In the genomic region with DNA sequence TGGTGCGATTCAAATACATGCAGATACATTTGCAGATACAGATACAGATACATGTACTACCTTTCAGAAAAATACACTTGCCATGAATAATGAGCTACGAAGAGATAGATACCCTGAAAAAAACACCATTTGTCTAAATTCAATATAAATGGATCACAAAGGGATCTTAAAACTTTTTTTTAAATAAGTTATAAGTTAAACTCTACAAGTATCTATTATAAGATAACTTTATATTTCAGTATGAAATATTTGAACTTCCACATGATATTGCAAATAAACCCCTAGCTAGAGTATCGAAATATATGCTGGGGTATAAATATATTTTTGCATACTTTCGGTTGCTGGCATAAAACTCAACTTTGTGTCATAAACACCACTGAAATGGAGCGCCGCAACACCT, we compare ENCODE assay signal across 1 fruit fly cellular context.
A peak's percentile ranks its signal among the peaks of the same experiment; 100 is the strongest.
TF ChIP-seq lines count a peak whose summit lies in the region.

No protein-coding gene starts in this region.

TF ChIP-seq in whole organism, embryonic, 481 proteins besides CTCF, POLR2A, EP300 and RAD21 (continued from another document and continues in another):
- TF ChIP-seq salm (tag; optimal IDR thresholded peaks at IDR 0.05; lab: Kevin White, UChicago) (peak; percentile 9), cwo (GFP tag; optimal IDR thresholded peaks at IDR 0.05; lab: Kevin White, UChicago) (peak; percentile 11), Mrtf (GFP tag; IDR thresholded peaks at IDR 0.05; lab: Robert Waterston, UW) (no peak), CG12155 (GFP tag; optimal IDR thresholded peaks at IDR 0.05; lab: Kevin White, UChicago) (peak; percentile 24), HLH54F (GFP tag; optimal IDR thresholded peaks at IDR 0.05; lab: Kevin White, UChicago) (no peak), ase (GFP tag; IDR thresholded peaks at IDR 0.05; lab: Robert Waterston, UW) (no peak), wek (GFP tag; optimal IDR thresholded peaks at IDR 0.05; lab: Kevin White, UChicago) (no peak), bbx (GFP tag; IDR thresholded peaks at IDR 0.05; lab: Robert Waterston, UW; ENCODE audit: partially characterized antibody) (no peak), otp (GFP tag; IDR thresholded peaks at IDR 0.05; lab: Robert Waterston, UW) (no peak), eyg (GFP tag; optimal IDR thresholded peaks at IDR 0.05; lab: Kevin White, UChicago) (no peak), tgo (GFP tag; IDR thresholded peaks at IDR 0.05; lab: Robert Waterston, UW) (peak; percentile 56; the same call in 2 of the 3 replicates), CG33557 (GFP tag; optimal IDR thresholded peaks at IDR 0.05; lab: Kevin White, UChicago) (no peak), CG7963 (GFP tag; IDR thresholded peaks at IDR 0.05; lab: Robert Waterston, UW; ENCODE audit: partially characterized antibody) (no peak), CG6654 (GFP tag; optimal IDR thresholded peaks at IDR 0.05; lab: Kevin White, UChicago) (no peak), H15 (GFP tag; IDR thresholded peaks at IDR 0.05; lab: Robert Waterston, UW) (no peak), CG17328 (GFP tag; IDR thresholded peaks at IDR 0.05; lab: Robert Waterston, UW) (no peak), CG14014 (GFP tag; IDR thresholded peaks at IDR 0.05; lab: Robert Waterston, UW) (peak; percentile 48), CG1603 (tag; optimal IDR thresholded peaks at IDR 0.05; lab: Kevin White, UChicago) (no peak), Oaz (GFP tag; IDR thresholded peaks at IDR 0.05; lab: Robert Waterston, UW) (no peak), Meics (GFP tag; optimal IDR thresholded peaks at IDR 0.05; lab: Kevin White, UChicago) (peak; percentile 63), CG4707 (GFP tag; optimal IDR thresholded peaks at IDR 0.05; lab: Kevin White, UChicago) (no peak), CG7745 (tag; optimal IDR thresholded peaks at IDR 0.05; lab: Kevin White, UChicago) (no peak), Dbx (GFP tag; IDR thresholded peaks at IDR 0.05; lab: Robert Waterston, UW) (0 out of 3 replicates have a peak, but pooled peaks have one; percentile 20), dpn (GFP tag; optimal IDR thresholded peaks at IDR 0.05; lab: Kevin White, UChicago) (peak in 1 of 2 experiments; percentile 37), pnt (GFP tag; optimal IDR thresholded peaks at IDR 0.05; lab: Kevin White, UChicago) (no peak), CG2120 (GFP tag; optimal IDR thresholded peaks at IDR 0.05; lab: Kevin White, UChicago) (peak; percentile 64), Sin3A (optimal IDR thresholded peaks at IDR 0.05; lab: Kevin White, UChicago) (no peak), Asciz (GFP tag; optimal IDR thresholded peaks at IDR 0.05; lab: Kevin White, UChicago) (no peak), crol (GFP tag; IDR thresholded peaks at IDR 0.05; lab: Robert Waterston, UW) (no peak), CG13123 (GFP tag; optimal IDR thresholded peaks at IDR 0.05; lab: Kevin White, UChicago) (no peak), CG15696 (tag; optimal IDR thresholded peaks at IDR 0.05; lab: Kevin White, UChicago) (no peak), CG32532 (GFP tag; IDR thresholded peaks at IDR 0.05; lab: Robert Waterston, UW) (peak; percentile 54; the same call in 1 of the 2 replicates), CG11093 (GFP tag; IDR thresholded peaks at IDR 0.05; lab: Robert Waterston, UW) (no peak), D19B (GFP tag; optimal IDR thresholded peaks at IDR 0.05; lab: Kevin White, UChicago) (peak; percentile 36), sob (GFP tag; IDR thresholded peaks at IDR 0.05; lab: Robert Waterston, UW) (peak; percentile 54), tna (GFP tag; IDR thresholded peaks at IDR 0.05; lab: Robert Waterston, UW; ENCODE audit: partially characterized antibody) (no peak), wor (GFP tag; IDR thresholded peaks at IDR 0.05; lab: Robert Waterston, UW) (no peak), CG11723 (GFP tag; optimal IDR thresholded peaks at IDR 0.05; lab: Kevin White, UChicago) (no peak), dm (GFP tag; optimal IDR thresholded peaks at IDR 0.05; lab: Kevin White, UChicago) (no peak), CG31388 (GFP tag; optimal IDR thresholded peaks at IDR 0.05; lab: Kevin White, UChicago) (no peak), CG15514 (GFP tag; optimal IDR thresholded peaks at IDR 0.05; lab: Kevin White, UChicago) (no peak), CG1792 (GFP tag; optimal IDR thresholded peaks at IDR 0.05; lab: Kevin White, UChicago) (no peak), ato (GFP tag; IDR thresholded peaks at IDR 0.05; lab: Robert Waterston, UW; ENCODE audit: partially characterized antibody) (no peak), CG2129 (GFP tag; IDR thresholded peaks at IDR 0.05; lab: Robert Waterston, UW; ENCODE audit: partially characterized antibody) (no peak), CG6854 (GFP tag; optimal IDR thresholded peaks at IDR 0.05; lab: Kevin White, UChicago) (no peak), tx (GFP tag; optimal IDR thresholded peaks at IDR 0.05; lab: Kevin White, UChicago) (no peak), CG8944 (GFP tag; optimal IDR thresholded peaks at IDR 0.05; lab: Kevin White, UChicago) (no peak), ro (GFP tag; IDR thresholded peaks at IDR 0.05; lab: Robert Waterston, UW) (no peak), Rfx (GFP tag; IDR thresholded peaks at IDR 0.05; lab: Robert Waterston, UW) (peak; percentile 60), p53 (GFP tag; optimal IDR thresholded peaks at IDR 0.05; lab: Kevin White, UChicago) (no peak), unpg (GFP tag; optimal IDR thresholded peaks at IDR 0.05; lab: Kevin White, UChicago) (peak; percentile 70), CG17612 (GFP tag; IDR thresholded peaks at IDR 0.05; lab: Robert Waterston, UW) (no peak), Bdp1 (GFP tag; optimal IDR thresholded peaks at IDR 0.05; lab: Kevin White, UChicago) (no peak), CG3163 (GFP tag; optimal IDR thresholded peaks at IDR 0.05; lab: Kevin White, UChicago) (no peak), NfI (GFP tag; optimal IDR thresholded peaks at IDR 0.05; lab: Kevin White, UChicago) (peak; percentile 28), slbo (GFP tag; IDR thresholded peaks at IDR 0.05; lab: Robert Waterston, UW) (peak; percentile 61), CG10654 (GFP tag; optimal IDR thresholded peaks at IDR 0.05; lab: Kevin White, UChicago) (no peak), CG2199 (GFP tag; IDR thresholded peaks at IDR 0.05; lab: Robert Waterston, UW) (no peak), sima (GFP tag; optimal IDR thresholded peaks at IDR 0.05; lab: Kevin White, UChicago) (no peak), ATbp (GFP tag; optimal IDR thresholded peaks at IDR 0.05; lab: Kevin White, UChicago) (peak; percentile 23), Fer2 (tag; optimal IDR thresholded peaks at IDR 0.05; lab: Kevin White, UChicago) (no peak), dimm (GFP tag; IDR thresholded peaks at IDR 0.05; lab: Robert Waterston, UW) (no peak), disco-r (GFP tag; optimal IDR thresholded peaks at IDR 0.05; lab: Kevin White, UChicago) (no peak), CG14860 (GFP tag; IDR thresholded peaks at IDR 0.05; lab: Robert Waterston, UW; ENCODE audit: partially characterized antibody) (no peak), toy (GFP tag; IDR thresholded peaks at IDR 0.05; lab: Robert Waterston, UW) (no peak), grn (GFP tag; optimal IDR thresholded peaks at IDR 0.05; lab: Kevin White, UChicago) (no peak), CG12659 (GFP tag; optimal IDR thresholded peaks at IDR 0.05; lab: Kevin White, UChicago) (peak; percentile 32), pho (GFP tag; optimal IDR thresholded peaks at IDR 0.05; lab: Kevin White, UChicago) (no peak), gsb (GFP tag; IDR thresholded peaks at IDR 0.05; lab: Robert Waterston, UW) (no peak), Hr78 (GFP tag; optimal IDR thresholded peaks at IDR 0.05; lab: Kevin White, UChicago) (no peak), CG12219 (GFP tag; optimal IDR thresholded peaks at IDR 0.05; lab: Kevin White, UChicago) (no peak), mirr (GFP tag; optimal IDR thresholded peaks at IDR 0.05; lab: Kevin White, UChicago) (no peak), sens (GFP tag; lab: Kevin White, UChicago) (peak; percentile 9), chif (GFP tag; optimal IDR thresholded peaks at IDR 0.05; lab: Kevin White, UChicago) (no peak), CG12104 (GFP tag; optimal IDR thresholded peaks at IDR 0.05; lab: Kevin White, UChicago) (no peak), Hr39 (optimal IDR thresholded peaks at IDR 0.05; lab: Kevin White, UChicago) (no peak), Deaf1 (tag; optimal IDR thresholded peaks at IDR 0.05; lab: Kevin White, UChicago) (peak; percentile 22), Sry-β (GFP tag; optimal IDR thresholded peaks at IDR 0.05; lab: Kevin White, UChicago) (no peak), lab (GFP tag; optimal IDR thresholded peaks at IDR 0.05; lab: Kevin White, UChicago) (peak; percentile 65), kni (GFP tag; optimal IDR thresholded peaks at IDR 0.05; lab: Kevin White, UChicago) (no peak), onecut (GFP tag; IDR thresholded peaks at IDR 0.05; lab: Robert Waterston, UW) (no peak), dmrt11E (tag; optimal IDR thresholded peaks at IDR 0.05; lab: Kevin White, UChicago) (no peak), CG11695 (GFP tag; IDR thresholded peaks at IDR 0.05; lab: Robert Waterston, UW) (0 out of 3 replicates have a peak, but pooled peaks have one; percentile 14), Trl (optimal IDR thresholded peaks at IDR 0.05; lab: Kevin White, UChicago) (no peak), Trl (GFP tag; optimal IDR thresholded peaks at IDR 0.05; lab: Kevin White, UChicago) (no peak), HLH4C (GFP tag; IDR thresholded peaks at IDR 0.05; lab: Robert Waterston, UW; ENCODE audit: partially characterized antibody) (no peak), NK7.1 (GFP tag; optimal IDR thresholded peaks at IDR 0.05; lab: Kevin White, UChicago) (no peak), Six4 (GFP tag; optimal IDR thresholded peaks at IDR 0.05; lab: Kevin White, UChicago) (peak; percentile 13), pb (GFP tag; optimal IDR thresholded peaks at IDR 0.05; lab: Kevin White, UChicago) (no peak), CG11504 (tag; optimal IDR thresholded peaks at IDR 0.05; lab: Kevin White, UChicago) (peak; percentile 78), emc (GFP tag; optimal IDR thresholded peaks at IDR 0.05; lab: Kevin White, UChicago) (no peak), D19A (tag; optimal IDR thresholded peaks at IDR 0.05; lab: Kevin White, UChicago) (peak; percentile 95), eve (GFP tag; optimal IDR thresholded peaks at IDR 0.05; lab: Kevin White, UChicago) (no peak), pum (GFP tag; optimal IDR thresholded peaks at IDR 0.05; lab: Kevin White, UChicago) (no peak), CG9932 (GFP tag; IDR thresholded peaks at IDR 0.05; lab: Robert Waterston, UW) (peak; percentile 54), HLHmδ (GFP tag; optimal IDR thresholded peaks at IDR 0.05; lab: Kevin White, UChicago) (no peak), zen2 (GFP tag; IDR thresholded peaks at IDR 0.05; lab: Robert Waterston, UW; ENCODE audit: partially characterized antibody) (no peak), CG9797 (GFP tag; optimal IDR thresholded peaks at IDR 0.05; lab: Kevin White, UChicago) (no peak), ind (GFP tag; optimal IDR thresholded peaks at IDR 0.05; lab: Kevin White, UChicago) (peak; percentile 53), E2f1 (GFP tag; IDR thresholded peaks at IDR 0.05; lab: Robert Waterston, UW) (peak; percentile 51), aop (GFP tag; IDR thresholded peaks at IDR 0.05; lab: Robert Waterston, UW) (no peak), fd102C (GFP tag; optimal IDR thresholded peaks at IDR 0.05; lab: Kevin White, UChicago) (no peak), crp (GFP tag; optimal IDR thresholded peaks at IDR 0.05; lab: Kevin White, UChicago) (no peak), corto (GFP tag; optimal IDR thresholded peaks at IDR 0.05; lab: Kevin White, UChicago) (no peak), CG7357 (GFP tag; IDR thresholded peaks at IDR 0.05; lab: Robert Waterston, UW) (no peak), ham (GFP tag; IDR thresholded peaks at IDR 0.05; lab: Robert Waterston, UW) (no peak), fd64A (GFP tag; optimal IDR thresholded peaks at IDR 0.05; lab: Kevin White, UChicago) (no peak), tio (GFP tag; optimal IDR thresholded peaks at IDR 0.05; lab: Kevin White, UChicago) (peak; percentile 25), zfh2 (GFP tag; optimal IDR thresholded peaks at IDR 0.05; lab: Kevin White, UChicago) (no peak), CG12236 (GFP tag; optimal IDR thresholded peaks at IDR 0.05; lab: Kevin White, UChicago) (no peak), CG10979 (tag; optimal IDR thresholded peaks at IDR 0.05; lab: Kevin White, UChicago) (peak; percentile 48), CG7839 (tag; optimal IDR thresholded peaks at IDR 0.05; lab: Kevin White, UChicago) (peak; percentile 80), Sox102F (GFP tag; optimal IDR thresholded peaks at IDR 0.05; lab: Kevin White, UChicago) (peak; percentile 79), CG6175 (GFP tag; IDR thresholded peaks at IDR 0.05; lab: Robert Waterston, UW) (no peak), CG9727 (GFP tag; optimal IDR thresholded peaks at IDR 0.05; lab: Kevin White, UChicago) (peak; percentile 46), CG8290 (GFP tag; optimal IDR thresholded peaks at IDR 0.05; lab: Kevin White, UChicago) (no peak), CG8290 (tag; optimal IDR thresholded peaks at IDR 0.05; lab: Kevin White, UChicago) (no peak), Poxn (GFP tag; IDR thresholded peaks at IDR 0.05; lab: Robert Waterston, UW) (no peak), HmgZ (tag; optimal IDR thresholded peaks at IDR 0.05; lab: Kevin White, UChicago) (peak; percentile 10), ems (GFP tag; optimal IDR thresholded peaks at IDR 0.05; lab: Kevin White, UChicago) (no peak), CG2875 (GFP tag; optimal IDR thresholded peaks at IDR 0.05; lab: Kevin White, UChicago) (no peak), Ptx1 (GFP tag; IDR thresholded peaks at IDR 0.05; lab: Robert Waterston, UW) (peak; percentile 69), gce (GFP tag; IDR thresholded peaks at IDR 0.05; lab: Robert Waterston, UW) (no peak), pita (GFP tag; optimal IDR thresholded peaks at IDR 0.05; lab: Kevin White, UChicago) (no peak), CG8478 (optimal IDR thresholded peaks at IDR 0.05; lab: Kevin White, UChicago) (no peak), Hmr (GFP tag; optimal IDR thresholded peaks at IDR 0.05; lab: Kevin White, UChicago) (peak; percentile 71), CG10274 (GFP tag; optimal IDR thresholded peaks at IDR 0.05; lab: Kevin White, UChicago) (no peak), Hr51 (GFP tag; optimal IDR thresholded peaks at IDR 0.05; lab: Kevin White, UChicago) (peak in 1 of 2 experiments; percentile 76), CG1602 (GFP tag; optimal IDR thresholded peaks at IDR 0.05; lab: Kevin White, UChicago) (peak; percentile 35), so (GFP tag; IDR thresholded peaks at IDR 0.05; lab: Robert Waterston, UW) (no peak), kah (GFP tag; optimal IDR thresholded peaks at IDR 0.05; lab: Kevin White, UChicago) (no peak), danr (GFP tag; IDR thresholded peaks at IDR 0.05; lab: Robert Waterston, UW) (no peak), CG12299 (tag; optimal IDR thresholded peaks at IDR 0.05; lab: Kevin White, UChicago) (no peak)
